Worm (Caenorhabditis elegans): ENCODE results near the gene mog-1.

mog-1 gene

DNA sequence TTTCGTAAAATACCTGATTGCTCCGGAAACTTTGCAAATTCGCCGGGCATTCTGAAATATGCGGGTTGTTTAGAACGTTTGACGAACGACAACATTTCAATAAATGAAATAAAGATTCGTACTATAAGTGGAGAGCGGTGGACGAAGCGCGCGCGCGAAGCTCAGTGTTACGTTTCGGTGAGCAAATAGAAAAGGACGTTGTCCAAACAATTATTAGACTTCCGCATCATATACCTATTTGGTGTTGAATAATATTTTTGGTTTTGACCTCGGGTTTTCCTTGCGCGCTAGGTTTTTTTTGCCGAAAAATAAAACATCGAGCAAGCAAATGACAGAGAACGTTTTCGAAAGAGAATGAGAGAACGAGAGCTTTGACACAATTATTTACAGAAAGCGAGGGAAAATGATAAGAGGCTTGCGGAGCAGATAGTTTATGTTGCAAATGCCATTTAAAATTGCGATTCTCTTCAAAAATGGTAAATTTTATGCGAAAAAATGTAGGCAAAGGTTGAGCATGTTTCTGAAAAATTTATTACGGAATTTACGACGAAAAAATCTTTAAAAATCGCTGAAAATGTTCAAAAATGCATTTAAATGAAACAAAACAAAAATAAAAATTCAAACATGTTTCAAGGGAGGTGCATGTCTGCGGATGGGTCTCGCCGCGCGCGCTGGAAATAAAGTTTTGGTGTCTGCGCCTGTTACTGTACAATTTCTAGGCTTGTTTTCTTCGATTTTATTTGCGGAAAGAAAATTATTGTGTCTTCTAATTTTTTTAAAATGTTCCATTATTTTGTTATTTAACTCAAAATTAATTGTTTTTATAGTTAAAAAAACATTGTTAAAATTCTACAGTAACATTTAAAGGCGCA, 45.2 kb downstream of the mog-1 start, which contains the start of the genes cyld-1 and F40F12.9:
TSS of gene cyld-1 (minus strand) at position 51 of the 872 bp plus-strand sequence.
TSS of gene F40F12.9 (plus strand) at position 721 of the 872 bp plus-strand sequence.
- TF ChIP-seq odd-2 (tag; optimal IDR thresholded peaks at IDR 0.05) (no peak), ceh-9 (tag; optimal IDR thresholded peaks at IDR 0.05) (no peak), sdc-2 (tag; optimal IDR thresholded peaks at IDR 0.05) (no peak)

- TF ChIP-seq Y22D7AL.16 (tag; optimal IDR thresholded peaks at IDR 0.05) (no peak), pat-9 (tag; optimal IDR thresholded peaks at IDR 0.05) (no peak), pag-3 (tag; optimal IDR thresholded peaks at IDR 0.05; ENCODE audit: borderline replicate concordance) (no peak), ceh-30 (tag; optimal IDR thresholded peaks at IDR 0.05) (no peak), che-1 (tag; optimal IDR thresholded peaks at IDR 0.05) (no peak), pha-2 (tag; optimal IDR thresholded peaks at IDR 0.05) (no peak), npax-4 (tag; optimal IDR thresholded peaks at IDR 0.05) (no peak)
Measured at ce11 chrIII:9908769-9909168, 47.2 kb downstream of the mog-1 start.

DNA sequence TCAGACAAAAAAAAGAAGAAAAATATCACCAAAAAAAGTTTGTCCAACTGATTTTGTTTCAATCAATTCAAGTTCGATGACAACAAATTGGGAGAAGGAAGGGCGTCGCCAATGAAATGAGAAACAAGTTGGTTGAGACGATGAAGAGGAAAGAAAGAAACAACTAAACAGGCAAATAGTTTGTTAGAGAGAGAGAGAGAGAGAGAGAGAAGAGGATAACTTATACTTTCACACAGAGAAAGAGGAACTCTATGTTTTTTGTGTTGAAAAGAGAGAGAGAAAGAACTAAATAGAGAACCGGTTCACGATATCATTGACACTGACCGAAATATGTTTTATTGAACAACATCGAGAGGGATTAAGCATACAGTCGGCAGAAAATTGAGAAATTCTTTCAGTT, 48.4 kb downstream of the mog-1 start:
- no peak for TF ChIP-seq ztf-16 (tag; optimal IDR thresholded peaks at IDR 0.05)
- TF ChIP-seq gmeb-2 (tag; optimal IDR thresholded peaks at IDR 0.05): no peak

DNA sequence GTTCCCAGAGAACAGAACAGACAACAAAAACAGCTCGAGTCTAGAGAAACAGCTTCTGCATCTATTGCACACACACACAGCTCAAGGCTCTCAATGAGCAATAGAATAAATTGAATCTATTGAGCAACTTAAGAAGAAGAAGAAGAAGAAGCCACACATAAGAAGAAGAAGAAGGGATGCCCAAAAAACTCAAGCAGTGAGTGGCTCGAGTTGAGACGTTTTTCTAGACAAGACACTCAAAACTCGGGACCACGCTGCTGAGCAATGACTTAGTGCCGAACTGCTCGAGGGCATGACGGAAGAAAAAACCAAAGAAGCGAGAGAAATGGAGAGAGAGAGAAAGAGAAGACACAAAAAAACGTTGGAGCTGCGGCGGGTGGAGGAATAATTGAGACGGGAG, 50.7 kb downstream of the mog-1 start:
- TF ChIP-seq unc-42 (tag; optimal IDR thresholded peaks at IDR 0.05) (peak; percentile 85), ceh-18 (tag; optimal IDR thresholded peaks at IDR 0.05) (peak; percentile 23), C08G9.2 (tag; optimal IDR thresholded peaks at IDR 0.05) (peak; percentile 10), tbx-2 (tag; optimal IDR thresholded peaks at IDR 0.05) (no peak)

DNA sequence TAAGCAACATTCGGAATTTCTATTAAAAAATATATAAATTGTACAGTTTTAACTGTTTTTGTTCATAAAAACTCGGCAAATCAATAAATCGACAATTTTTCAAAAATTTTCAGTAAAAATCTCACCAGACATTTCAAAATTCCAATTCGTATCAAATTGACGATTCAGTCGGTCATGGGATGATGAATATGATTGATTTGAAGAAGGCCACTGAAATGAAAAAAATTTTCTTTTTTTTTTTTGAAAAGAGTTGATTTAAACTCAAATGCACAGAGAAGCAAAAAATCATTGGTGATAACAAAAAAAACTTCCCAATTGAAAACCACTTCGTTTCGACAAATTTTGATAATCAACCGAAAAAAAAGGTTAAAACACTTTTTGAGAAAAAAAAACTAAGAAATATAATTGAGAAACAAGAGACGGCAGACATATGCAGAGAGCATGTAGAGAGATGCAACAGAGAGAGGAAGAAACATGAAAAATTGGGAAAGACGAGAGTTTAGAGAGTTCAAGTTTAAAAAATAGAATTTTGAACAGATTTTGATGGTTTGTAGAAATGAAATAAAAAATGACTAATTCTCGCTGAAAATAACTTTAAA, 52.2 kb downstream of the mog-1 start:
- no peak for TF ChIP-seq tbx-2 (tag; optimal IDR thresholded peaks at IDR 0.05)
- no peak for TF ChIP-seq ceh-45 (GFP tag; IDR thresholded peaks at IDR 0.05)
- TF ChIP-seq nhr-232 (tag; optimal IDR thresholded peaks at IDR 0.05): no peak
- no peak for TF ChIP-seq Y22D7AL.16 (tag; optimal IDR thresholded peaks at IDR 0.05)
- TF ChIP-seq ceh-24 (tag; optimal IDR thresholded peaks at IDR 0.05): no peak
- no peak for TF ChIP-seq unc-86 (tag; optimal IDR thresholded peaks at IDR 0.05)
- TF ChIP-seq C38D4.7 (GFP tag; optimal IDR thresholded peaks at IDR 0.05): no peak
- no peak for TF ChIP-seq nhr-11 (tag; optimal IDR thresholded peaks at IDR 0.05)
- no peak for TF ChIP-seq elt-4 (tag; optimal IDR thresholded peaks at IDR 0.05)
- TF ChIP-seq hlh-15 (tag; optimal IDR thresholded peaks at IDR 0.05): no peak
- TF ChIP-seq T23F11.4 (GFP tag; optimal IDR thresholded peaks at IDR 0.05): no peak
- no peak for TF ChIP-seq pqm-1 (tag; optimal IDR thresholded peaks at IDR 0.05)
- TF ChIP-seq elt-2 (tag; optimal IDR thresholded peaks at IDR 0.05): no peak
- TF ChIP-seq madf-2 (tag; optimal IDR thresholded peaks at IDR 0.05): no peak
- no peak for TF ChIP-seq hlh-13 (GFP tag; optimal IDR thresholded peaks at IDR 0.05)

Data from whole organism, late embryonic.